Fruit fly (Drosophila melanogaster): ENCODE results near the gene CG7886.

Gene CG7886

dm6 chr3R:14655912-14656700 lies 13.7 kb upstream of the CG7886 start (continued):
- 0 out of 2 replicates have a peak, but pooled peaks have one; percentile 7 for TF ChIP-seq CG14014 (GFP tag; IDR thresholded peaks at IDR 0.05)
- TF ChIP-seq Deaf1 (tag; optimal IDR thresholded peaks at IDR 0.05) = no peak
- peak; percentile 90 for TF ChIP-seq D19B (GFP tag; optimal IDR thresholded peaks at IDR 0.05)
- peak; percentile 70 for TF ChIP-seq D (optimal IDR thresholded peaks at IDR 0.05)
- no peak for TF ChIP-seq D (GFP tag; optimal IDR thresholded peaks at IDR 0.05)
- TF ChIP-seq Nf-YB (GFP tag; optimal IDR thresholded peaks at IDR 0.05) = peak; percentile 99
- no peak for TF ChIP-seq NC2α (GFP tag; optimal IDR thresholded peaks at IDR 0.05)
- TF ChIP-seq knrl (GFP tag; IDR thresholded peaks at IDR 0.05; ENCODE audit: partially characterized antibody) = no peak; the same call in 2 of the 3 replicates
- TF ChIP-seq CG4404 (GFP tag; IDR thresholded peaks at IDR 0.05) = no peak
- TF ChIP-seq Nf-YA (GFP tag; IDR thresholded peaks at IDR 0.05) = peak; percentile 66
- peak in 1 of 2 experiments; percentile 70 for TF ChIP-seq Pdp1 (GFP tag; optimal IDR thresholded peaks at IDR 0.05)
- no peak for TF ChIP-seq H15 (GFP tag; IDR thresholded peaks at IDR 0.05)
- peak; percentile 24 for TF ChIP-seq CG7839 (tag; optimal IDR thresholded peaks at IDR 0.05)
- peak; percentile 97 to 100 for TF ChIP-seq insv (GFP tag; optimal IDR thresholded peaks at IDR 0.05)
- TF ChIP-seq CG2120 (GFP tag; optimal IDR thresholded peaks at IDR 0.05) = peak; percentile 0
- no peak for TF ChIP-seq CG14667 (GFP tag; IDR thresholded peaks at IDR 0.05)
- TF ChIP-seq CG8089 (GFP tag; optimal IDR thresholded peaks at IDR 0.05) = no peak

DNA sequence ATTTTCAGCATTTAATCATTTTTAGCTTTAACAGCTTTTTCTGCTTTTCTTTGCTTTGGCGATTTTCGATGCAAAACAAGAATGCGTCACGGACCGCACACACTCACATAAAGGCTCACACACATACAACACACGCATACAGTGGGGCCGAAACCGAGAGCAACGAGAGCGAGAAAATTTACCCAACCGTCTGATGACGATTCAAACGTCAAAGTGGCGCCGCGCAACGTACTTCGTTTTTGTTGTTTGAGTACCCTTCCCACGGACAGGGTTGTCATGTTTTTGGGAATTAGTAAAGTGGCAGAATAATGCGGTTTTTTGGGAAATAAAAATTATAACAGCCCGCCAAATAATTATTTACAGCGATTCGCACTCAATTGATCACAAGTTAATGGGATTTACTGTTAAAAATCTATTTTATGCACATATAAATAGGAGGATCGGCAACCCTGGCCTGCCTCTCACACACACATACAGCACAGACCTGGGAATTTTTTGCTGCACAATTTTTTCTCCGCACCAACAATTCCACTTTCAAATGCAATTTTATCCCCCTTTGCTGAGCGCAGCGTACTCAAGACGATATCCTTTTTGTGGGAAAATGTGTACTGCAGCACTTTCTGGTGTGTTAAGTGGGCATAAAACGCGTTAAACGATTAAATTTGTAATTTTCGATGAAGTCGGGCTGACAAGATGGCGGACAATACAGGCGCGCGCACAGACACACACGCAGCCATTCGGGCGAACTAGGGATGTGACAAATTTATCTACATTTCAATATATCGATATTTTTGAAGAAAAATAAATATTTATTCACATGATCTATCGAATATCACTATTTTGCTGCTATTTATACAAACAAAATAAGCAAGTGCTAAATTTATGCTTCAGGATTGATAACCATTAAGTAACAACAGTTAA lies 12.9 kb upstream of the CG7886 start:
- TF ChIP-seq CG34376 (GFP tag; optimal IDR thresholded peaks at IDR 0.05) = peak; percentile 92
- TF ChIP-seq insv (GFP tag; optimal IDR thresholded peaks at IDR 0.05) = no peak
- TF ChIP-seq CG30431 (GFP tag; optimal IDR thresholded peaks at IDR 0.05) = peak; percentile 90
- peak; percentile 84 for TF ChIP-seq CG10147 (GFP tag; optimal IDR thresholded peaks at IDR 0.05)
- peak; percentile 94 for TF ChIP-seq slbo (GFP tag; IDR thresholded peaks at IDR 0.05)
- TF ChIP-seq CG9437 (GFP tag; optimal IDR thresholded peaks at IDR 0.05) = no peak
- peak; percentile 52 for TF ChIP-seq emc (GFP tag; optimal IDR thresholded peaks at IDR 0.05)
- peak; percentile 58; the same call in 1 of the 2 replicates for TF ChIP-seq bbx (GFP tag; IDR thresholded peaks at IDR 0.05; ENCODE audit: partially characterized antibody)
- peak; percentile 78 for TF ChIP-seq CG7928 (GFP tag; optimal IDR thresholded peaks at IDR 0.05)
- TF ChIP-seq Hr51 (GFP tag; optimal IDR thresholded peaks at IDR 0.05) = peak; percentile 81 to 94
- peak; percentile 99 for TF ChIP-seq Med (GFP tag)
- peak; percentile 66 for TF ChIP-seq dm (GFP tag; optimal IDR thresholded peaks at IDR 0.05)
- peak; percentile 86 to 93 for TF ChIP-seq Pdp1 (GFP tag; optimal IDR thresholded peaks at IDR 0.05)
- peak; percentile 82 for TF ChIP-seq CG8281 (tag; optimal IDR thresholded peaks at IDR 0.05)
- TF ChIP-seq ase (GFP tag; IDR thresholded peaks at IDR 0.05) = peak; percentile 86
- peak; percentile 88 for TF ChIP-seq CG4360 (GFP tag; IDR thresholded peaks at IDR 0.05)
- TF ChIP-seq CG18262 (tag; optimal IDR thresholded peaks at IDR 0.05) = peak; percentile 94
- peak; percentile 90 for TF ChIP-seq esg (GFP tag; conservative IDR thresholded peaks at IDR 0.05)
- peak; percentile 69 for TF ChIP-seq CTCF (GFP tag; optimal IDR thresholded peaks at IDR 0.05)
- peak; percentile 90 for TF ChIP-seq Atf-2 (GFP tag; optimal IDR thresholded peaks at IDR 0.05)
- peak; percentile 92 for TF ChIP-seq Ada2b (GFP tag; IDR thresholded peaks at IDR 0.05)
- TF ChIP-seq Aef1 (GFP tag; IDR thresholded peaks at IDR 0.05) = peak; percentile 91
- peak; percentile 33 for TF ChIP-seq Elba2 (GFP tag; optimal IDR thresholded peaks at IDR 0.05)
- peak; percentile 30; the same call in 1 of the 2 replicates for TF ChIP-seq hbn (GFP tag; IDR thresholded peaks at IDR 0.05; ENCODE audit: partially characterized antibody)
- TF ChIP-seq gcm2 (GFP tag; optimal IDR thresholded peaks at IDR 0.05) = peak; percentile 52
- no peak for TF ChIP-seq nerfin-2 (GFP tag; IDR thresholded peaks at IDR 0.05; ENCODE audit: partially characterized antibody)
- peak; percentile 91 for TF ChIP-seq gcm (GFP tag; optimal IDR thresholded peaks at IDR 0.05)
- peak; percentile 13 for TF ChIP-seq Nf-YB (GFP tag; optimal IDR thresholded peaks at IDR 0.05)
- peak; percentile 91 for TF ChIP-seq CG4424 (GFP tag; optimal IDR thresholded peaks at IDR 0.05)
- peak; percentile 51 for TF ChIP-seq Sry-β (GFP tag; optimal IDR thresholded peaks at IDR 0.05)
- TF ChIP-seq CG11093 (GFP tag; IDR thresholded peaks at IDR 0.05) = peak; percentile 88
- peak; percentile 91 for TF ChIP-seq CG18476 (GFP tag; optimal IDR thresholded peaks at IDR 0.05)

Data from whole organism, embryonic.